Fruit fly (Drosophila melanogaster): ENCODE data around the gene wit.

dm6 chr3L:4028305-4028704, 43.2 kb downstream of the wit start, which contains the start of the genes Gr64b and Gr64c:
- TF ChIP-seq CG8478 (optimal IDR thresholded peaks at IDR 0.05) (no peak), CTCF (optimal IDR thresholded peaks at IDR 0.05) (no peak)

Measured in S2 (cell line).